Worm (Caenorhabditis elegans) whole organism, L4/young adult: Measurements from ENCODE around the gene dnj-1.

Experiments
- dao-5 ChIP-seq: sonication (generic microtip); optimal IDR thresholded peaks from 2 replicates; lab custom pipeline; 2016; ENCODE audit warnings: missing genotype, missing genetic modification characterization, moderate library complexity, missing compliant biosample characterization
- him-1 ChIP-seq: sonication (generic microtip); optimal IDR thresholded peaks from 2 replicates; lab custom pipeline; 2016; ENCODE audit warnings: missing genotype, missing genetic modification reagents, missing genetic modification characterization, missing compliant biosample characterization

DNA sequence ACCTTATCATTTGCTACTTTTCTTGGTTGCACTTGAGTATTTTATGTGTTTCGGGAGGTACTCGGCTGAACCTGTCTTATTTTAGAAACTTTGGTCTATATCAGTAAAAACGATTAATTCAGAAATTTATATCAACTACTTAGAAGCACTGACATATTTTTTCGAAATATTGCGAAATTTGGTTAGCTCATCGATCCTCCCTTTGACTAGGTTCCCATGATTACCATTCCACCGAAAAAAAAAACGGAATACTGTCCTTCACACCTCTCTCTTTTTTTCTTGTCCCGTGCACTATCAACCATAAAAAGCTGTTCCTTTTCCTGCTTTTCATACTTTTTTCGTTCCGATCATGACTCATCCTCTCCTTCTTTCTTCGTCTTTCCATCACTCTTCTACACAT lies 13.6 kb upstream of the dnj-1 start:
- TF ChIP-seq him-1 (tag; lab: Kevin White, UChicago) (no peak), dao-5 (tag; lab: Kevin White, UChicago) (no peak)
